Fruit fly (Drosophila melanogaster) whole organism, embryonic: ENCODE data around the gene Atg13.

Experiments
- Asciz ChIP-seq: fragments of 200-800 bp; sonication (Bioruptor generic); optimal IDR thresholded peaks from 2 replicates; lab custom pipeline; 2017; ENCODE audit warnings: missing biosample characterization, mild to moderate bottlenecking, missing genetic modification characterization, missing genetic modification reagents
- CG11723 ChIP-seq: fragments of 200-800 bp; sonication (Bioruptor generic); optimal IDR thresholded peaks from 2 replicates; lab custom pipeline; 2017; ENCODE audit warnings: missing biosample characterization, mild to moderate bottlenecking, missing genetic modification characterization
- CG12659 ChIP-seq: fragments of 200-800 bp; sonication (Bioruptor generic); optimal IDR thresholded peaks from 3 replicates; lab custom pipeline; 2017; ENCODE audit warnings: mild to moderate bottlenecking, missing biosample characterization, missing genetic modification reagents, missing genetic modification characterization
- CG42726 ChIP-seq: fragments of 200-800 bp; sonication (Bioruptor generic); IDR thresholded peaks from 2 replicates; pipeline ENCODE4 v1.3.6; 2022; ENCODE audit warnings: missing biosample characterization, missing genetic modification characterization; ENCODE audit not compliant: partially characterized antibody
- CG7556 ChIP-seq: fragments of 200-800 bp; sonication (Bioruptor generic); optimal IDR thresholded peaks from 2 replicates; lab custom pipeline; 2017; ENCODE audit warnings: missing biosample characterization, mild to moderate bottlenecking, missing genetic modification characterization

- no peak for TF ChIP-seq CG7556 (GFP tag; lab: Kevin White, UChicago)
- no peak for TF ChIP-seq Asciz (GFP tag; lab: Kevin White, UChicago)
- no peak for TF ChIP-seq CG12659 (GFP tag; lab: Kevin White, UChicago)
- no peak for TF ChIP-seq CG42726 (GFP tag; lab: Robert Waterston, UW)
- TF ChIP-seq CG11723 = no peak
Measured at dm6 chr3R:8389636-8390035, 40.0 kb downstream of the Atg13 start.
